Fruit fly (Drosophila melanogaster) whole organism, adult: ENCODE results near the gene Cisd2.

Source experiments
- CG14711 ChIP-seq: fragments of 200-800 bp; sonication (Bioruptor generic); optimal IDR thresholded peaks from 2 replicates; lab custom pipeline; 2018; ENCODE audit warnings: missing biosample characterization, mild to moderate bottlenecking, missing genetic modification characterization, moderate library complexity
- CG1620 ChIP-seq: fragments of 200-800 bp; sonication (Bioruptor generic); optimal IDR thresholded peaks from 2 replicates; lab custom pipeline; 2016; ENCODE audit warnings: missing biosample characterization, missing genetic modification characterization
- CG7045 ChIP-seq: fragments of 200-800 bp; sonication (Bioruptor generic); optimal IDR thresholded peaks from 2 replicates; lab custom pipeline; 2017; ENCODE audit warnings: missing biosample characterization, mild to moderate bottlenecking, missing genetic modification characterization
- Crg-1 ChIP-seq: fragments of 200-800 bp; sonication (Bioruptor generic); optimal IDR thresholded peaks from 2 replicates; lab custom pipeline; 2016; ENCODE audit warnings: missing biosample characterization, missing genetic modification characterization
- cnc ChIP-seq, 2 experiments: fragments of >200 bp; optimal IDR thresholded peaks; 2 replicates each; lab custom pipeline; 2017

dm6 chr3R:29268062-29268461 is 44.8 kb upstream of the Cisd2 start:
- TF ChIP-seq cnc (optimal IDR thresholded peaks at IDR 0.05; lab: Kevin White, UChicago) (no peak), Crg-1 (no peak), CG7045 (GFP tag; lab: Kevin White, UChicago) (no peak), CG1620 (GFP tag; lab: Kevin White, UChicago) (no peak), CG14711 (tag; lab: Kevin White, UChicago) (no peak)
